Worm (Caenorhabditis elegans) whole organism, late embryonic: ENCODE measurements around the gene orai-1.

Experiments used
- C08G9.2 ChIP-seq: sonication (generic microtip); optimal IDR thresholded peaks from 2 replicates; lab custom pipeline; 2016; ENCODE audit warnings: mild to moderate bottlenecking, missing genetic modification characterization, moderate library complexity, missing compliant biosample characterization
- C38D4.7 ChIP-seq: fragments of 200-800 bp; sonication (Bioruptor generic); optimal IDR thresholded peaks from 2 replicates; lab custom pipeline; 2018; ENCODE audit warnings: mild to moderate bottlenecking, missing genetic modification characterization, moderate library complexity, missing compliant biosample characterization
- F13H6.1 ChIP-seq: sonication (generic microtip); optimal IDR thresholded peaks from 2 replicates; lab custom pipeline; 2016; ENCODE audit warnings: missing genetic modification characterization, missing compliant biosample characterization
- K02D7.2 ChIP-seq: sonication (generic microtip); optimal IDR thresholded peaks from 2 replicates; lab custom pipeline; 2017; ENCODE audit warnings: mild to moderate bottlenecking, missing genetic modification characterization, missing compliant biosample characterization
- K09A11.1 ChIP-seq: sonication (generic microtip); optimal IDR thresholded peaks from 2 replicates; lab custom pipeline; 2017; ENCODE audit warnings: antibody characterized with exemption, mild to moderate bottlenecking, missing genetic modification characterization, missing compliant biosample characterization; ENCODE audit not compliant: insufficient read depth
- T23F11.4 ChIP-seq: fragments of 200-800 bp; sonication (Bioruptor generic); optimal IDR thresholded peaks from 2 replicates; lab custom pipeline; 2018; ENCODE audit warnings: mild to moderate bottlenecking, missing genetic modification characterization, missing compliant biosample characterization
- ama-1 ChIP-seq: fragments of 150-350 bp; optimal IDR thresholded peaks from 2 replicates; lab custom pipeline; 2014
- ceh-14 ChIP-seq: sonication (generic microtip); optimal IDR thresholded peaks from 2 replicates; lab custom pipeline; 2016; ENCODE audit warnings: missing genotype, missing genetic modification characterization, missing compliant biosample characterization
- ceh-18 ChIP-seq: sonication (generic microtip); optimal IDR thresholded peaks from 2 replicates; lab custom pipeline; 2016; ENCODE audit warnings: missing genetic modification characterization, missing compliant biosample characterization
- ceh-2 ChIP-seq: sonication (generic microtip); optimal IDR thresholded peaks from 2 replicates; lab custom pipeline; 2016; ENCODE audit warnings: missing genotype, missing genetic modification characterization, missing compliant biosample characterization
- ceh-22 ChIP-seq: sonication (generic microtip); optimal IDR thresholded peaks from 2 replicates; lab custom pipeline; 2017; ENCODE audit warnings: missing biosample characterization, missing genetic modification characterization
- ceh-24 ChIP-seq: sonication (generic microtip); optimal IDR thresholded peaks from 2 replicates; lab custom pipeline; 2016; ENCODE audit warnings: mild to moderate bottlenecking, missing genetic modification characterization, missing compliant biosample characterization
- ceh-30 ChIP-seq: fragments of 150-350 bp; optimal IDR thresholded peaks from 2 replicates; lab custom pipeline; 2014; ENCODE audit warnings: missing biosample characterization, missing genetic modification characterization
- ceh-31 ChIP-seq: sonication (generic microtip); optimal IDR thresholded peaks from 2 replicates; lab custom pipeline; 2016; ENCODE audit warnings: missing genetic modification characterization, missing compliant biosample characterization
- ceh-34 ChIP-seq: sonication (generic microtip); optimal IDR thresholded peaks from 2 replicates; lab custom pipeline; 2016; ENCODE audit warnings: mild to moderate bottlenecking, missing genetic modification characterization, missing compliant biosample characterization
- ceh-45 ChIP-seq: fragments of 200-800 bp; sonication (Bioruptor generic); IDR thresholded peaks from 2 replicates; pipeline ENCODE4 v1.3.6; 2022; ENCODE audit warnings: missing genetic modification reagents, missing genetic modification characterization, missing compliant biosample characterization
- ceh-48 ChIP-seq: sonication (generic microtip); optimal IDR thresholded peaks from 2 replicates; lab custom pipeline; 2016; ENCODE audit warnings: missing genetic modification characterization, inconsistent platforms, missing compliant biosample characterization
- ceh-6 ChIP-seq: fragments of 200-800 bp; sonication (Bioruptor generic); optimal IDR thresholded peaks from 2 replicates; lab custom pipeline; 2018; ENCODE audit warnings: mild to moderate bottlenecking, missing genetic modification characterization, missing compliant biosample characterization
- che-1 ChIP-seq: sonication (generic microtip); optimal IDR thresholded peaks from 2 replicates; lab custom pipeline; 2016; ENCODE audit warnings: mild to moderate bottlenecking, missing genetic modification characterization, missing compliant biosample characterization
- dmd-4 ChIP-seq: sonication (generic microtip); optimal IDR thresholded peaks from 2 replicates; lab custom pipeline; 2016; ENCODE audit warnings: borderline replicate concordance, missing genetic modification characterization, missing compliant biosample characterization
- dve-1 ChIP-seq: sonication (generic microtip); optimal IDR thresholded peaks from 2 replicates; lab custom pipeline; 2017; ENCODE audit warnings: antibody characterized with exemption, mild to moderate bottlenecking, missing genetic modification characterization, missing compliant biosample characterization
- elt-4 ChIP-seq: sonication (generic microtip); optimal IDR thresholded peaks from 2 replicates; lab custom pipeline; 2016; ENCODE audit warnings: missing genetic modification characterization, missing compliant biosample characterization
- ets-4 ChIP-seq: sonication (generic microtip); optimal IDR thresholded peaks from 2 replicates; lab custom pipeline; 2016; ENCODE audit warnings: missing genetic modification characterization, missing compliant biosample characterization
- eyg-1 ChIP-seq: sonication (generic microtip); optimal IDR thresholded peaks from 2 replicates; lab custom pipeline; 2016; ENCODE audit warnings: missing genotype, missing genetic modification characterization, missing compliant biosample characterization
- fkh-6 ChIP-seq: sonication (generic microtip); optimal IDR thresholded peaks from 2 replicates; lab custom pipeline; 2016; ENCODE audit warnings: missing genetic modification characterization, missing compliant biosample characterization
- gmeb-2 ChIP-seq: sonication (generic microtip); optimal IDR thresholded peaks from 2 replicates; lab custom pipeline; 2016; ENCODE audit warnings: missing genetic modification characterization, inconsistent platforms, missing compliant biosample characterization
- hlh-15 ChIP-seq: sonication (generic microtip); optimal IDR thresholded peaks from 2 replicates; lab custom pipeline; 2016; ENCODE audit warnings: missing genetic modification characterization, missing compliant biosample characterization
- hlh-30 ChIP-seq: sonication (generic microtip); optimal IDR thresholded peaks from 2 replicates; lab custom pipeline; 2017; ENCODE audit warnings: antibody characterized with exemption, missing genetic modification characterization, missing compliant biosample characterization; ENCODE audit not compliant: insufficient read depth
- hlh-6 ChIP-seq: sonication (generic microtip); optimal IDR thresholded peaks from 2 replicates; lab custom pipeline; 2016; ENCODE audit warnings: missing genotype, missing genetic modification characterization, missing compliant biosample characterization
- hlh-8 ChIP-seq: sonication (generic microtip); optimal IDR thresholded peaks from 2 replicates; lab custom pipeline; 2016; ENCODE audit warnings: missing genotype, missing genetic modification characterization, missing compliant biosample characterization
- lin-11 ChIP-seq: fragments of 200-800 bp; sonication (Bioruptor generic); optimal IDR thresholded peaks from 2 replicates; lab custom pipeline; 2018; ENCODE audit warnings: mild to moderate bottlenecking, missing genetic modification characterization, missing compliant biosample characterization
- mec-3 ChIP-seq: sonication (generic microtip); optimal IDR thresholded peaks from 2 replicates; lab custom pipeline; 2016; ENCODE audit warnings: borderline replicate concordance, missing genetic modification characterization, missing compliant biosample characterization
- nfya-1 ChIP-seq: sonication (generic microtip); optimal IDR thresholded peaks from 2 replicates; lab custom pipeline; 2017; ENCODE audit warnings: missing genetic modification characterization, mild to moderate bottlenecking, missing compliant biosample characterization, antibody characterized with exemption, moderate library complexity
- nhr-11 ChIP-seq: fragments of 150-350 bp; optimal IDR thresholded peaks from 2 replicates; lab custom pipeline; 2014; ENCODE audit warnings: missing biosample characterization, missing genetic modification characterization
- nhr-232 ChIP-seq: sonication (generic microtip); optimal IDR thresholded peaks from 2 replicates; lab custom pipeline; 2016; ENCODE audit warnings: missing genetic modification characterization, missing compliant biosample characterization
- npax-4 ChIP-seq: sonication (generic microtip); optimal IDR thresholded peaks from 2 replicates; lab custom pipeline; 2016; ENCODE audit warnings: missing genetic modification characterization, missing compliant biosample characterization
- pax-1 ChIP-seq: fragments of 150-350 bp; optimal IDR thresholded peaks from 2 replicates; lab custom pipeline; 2014; ENCODE audit warnings: missing biosample characterization, missing genetic modification characterization
- pha-2 ChIP-seq: sonication (generic microtip); optimal IDR thresholded peaks from 2 replicates; lab custom pipeline; 2017; ENCODE audit warnings: mild to moderate bottlenecking, missing genetic modification characterization, missing compliant biosample characterization
- pha-4 ChIP-seq: fragments of 150-350 bp; optimal IDR thresholded peaks from 2 replicates; lab custom pipeline; 2018; ENCODE audit warnings: missing biosample characterization, missing genetic modification reagents, missing genetic modification characterization
- pqm-1 ChIP-seq: sonication (generic microtip); optimal IDR thresholded peaks from 2 replicates; lab custom pipeline; 2016; ENCODE audit warnings: missing genetic modification characterization, missing compliant biosample characterization
- ref-2 ChIP-seq: sonication (generic microtip); optimal IDR thresholded peaks from 2 replicates; lab custom pipeline; 2016; ENCODE audit warnings: missing genetic modification characterization, missing compliant biosample characterization
- rnt-1 ChIP-seq: sonication (generic microtip); optimal IDR thresholded peaks from 2 replicates; lab custom pipeline; 2016; ENCODE audit warnings: missing genetic modification characterization, missing compliant biosample characterization
- sox-2 ChIP-seq: fragments of 200-800 bp; sonication (Bioruptor generic); IDR thresholded peaks from 2 replicates; pipeline ENCODE4 v1.3.6; 2022; ENCODE audit warnings: missing genetic modification reagents, missing genetic modification characterization, missing compliant biosample characterization
- sox-4 ChIP-seq: sonication (generic microtip); optimal IDR thresholded peaks from 2 replicates; lab custom pipeline; 2017; ENCODE audit warnings: mild to moderate bottlenecking, missing genetic modification characterization, inconsistent platforms, missing compliant biosample characterization
- syd-9 ChIP-seq: sonication (generic microtip); optimal IDR thresholded peaks from 2 replicates; lab custom pipeline; 2016; ENCODE audit warnings: mild to moderate bottlenecking, missing genetic modification characterization, moderate library complexity, missing compliant biosample characterization
- tbx-2 ChIP-seq: sonication (generic microtip); optimal IDR thresholded peaks from 2 replicates; lab custom pipeline; 2016; ENCODE audit warnings: missing genetic modification characterization, missing compliant biosample characterization
- unc-42 ChIP-seq: sonication (generic microtip); optimal IDR thresholded peaks from 2 replicates; lab custom pipeline; 2016; ENCODE audit warnings: missing genotype, missing genetic modification characterization, missing compliant biosample characterization
- unc-86 ChIP-seq: sonication (generic microtip); optimal IDR thresholded peaks from 2 replicates; lab custom pipeline; 2016; ENCODE audit warnings: missing genetic modification characterization, missing compliant biosample characterization
- ztf-16 ChIP-seq: sonication (generic microtip); optimal IDR thresholded peaks from 2 replicates; lab custom pipeline; 2017; ENCODE audit warnings: missing genetic modification characterization, missing compliant biosample characterization

Gene orai-1

DNA sequence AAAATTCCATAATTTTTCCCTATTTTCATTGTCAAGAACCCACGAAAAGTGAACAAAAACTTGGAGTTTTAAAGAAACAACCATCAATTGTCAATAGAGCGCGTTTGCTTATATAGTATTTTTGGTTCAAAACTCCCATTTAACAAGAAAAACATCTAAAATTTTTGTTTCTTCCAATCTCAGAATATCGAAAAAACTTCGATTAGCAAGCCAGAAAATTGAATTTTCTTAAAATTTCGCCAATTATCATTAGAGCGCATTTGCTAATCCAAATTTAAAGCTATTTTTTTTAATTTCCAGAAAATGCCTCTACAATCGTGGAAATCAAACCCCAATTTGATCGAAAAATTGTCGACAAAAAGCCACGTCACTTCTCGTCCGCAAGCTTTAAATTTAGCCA is at the start of gene orai-1:
Gene orai-1 (plus strand): TSS at position 301 of the 400 bp plus-strand sequence.
- TF ChIP-seq npax-4 (tag; lab: Kevin White, UChicago) (no peak), ceh-14 (tag; lab: Kevin White, UChicago) (no peak), lin-11 (tag; lab: Kevin White, UChicago) (no peak), eyg-1 (no peak), dve-1 (tag; lab: Kevin White, UChicago) (no peak), sox-2 (no peak), K09A11.1 (no peak), ceh-30 (tag; lab: Kevin White, UChicago) (no peak)

DNA sequence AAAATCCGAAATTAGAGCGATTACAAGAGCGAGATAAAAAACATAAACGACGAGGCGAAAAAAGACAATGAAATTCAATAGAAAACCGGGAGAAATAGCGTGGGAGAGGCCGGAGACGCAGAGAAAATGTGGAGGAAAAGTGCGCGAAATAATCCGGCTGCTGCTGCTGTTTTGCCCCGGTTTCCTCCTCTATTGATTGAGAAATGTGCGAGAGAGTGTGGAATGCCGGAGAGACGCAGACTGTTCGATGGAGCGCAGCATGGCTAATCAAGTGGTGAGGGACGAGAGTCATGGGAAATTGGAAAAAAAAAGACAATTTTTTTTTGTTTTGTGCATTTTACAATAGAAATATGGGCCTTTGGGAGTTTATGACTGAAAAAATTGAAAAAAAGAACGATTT is 48.4 kb upstream of the orai-1 start:
- TF ChIP-seq hlh-6 (tag; lab: Kevin White, UChicago) (no peak), ets-4 (peak; percentile 18), F13H6.1 (no peak), hlh-8 (tag; lab: Kevin White, UChicago) (no peak), gmeb-2 (no peak), nfya-1 (tag; lab: Kevin White, UChicago) (peak; percentile 63), C38D4.7 (GFP tag; lab: Kevin White, UChicago) (no peak), ceh-14 (tag; lab: Kevin White, UChicago) (no peak), C08G9.2 (no peak), syd-9 (no peak), ceh-18 (tag; lab: Kevin White, UChicago) (peak; percentile 60), ceh-24 (tag; lab: Kevin White, UChicago) (no peak), fkh-6 (tag; lab: Kevin White, UChicago) (no peak), unc-86 (tag; lab: Kevin White, UChicago) (no peak), K02D7.2 (tag; lab: Kevin White, UChicago) (no peak), hlh-15 (no peak), elt-4 (tag; lab: Kevin White, UChicago) (no peak), pha-4 (tag; lab: Kevin White, UChicago) (no peak), ztf-16 (no peak), ceh-2 (tag; lab: Kevin White, UChicago) (no peak), pqm-1 (no peak), ceh-6 (GFP tag; lab: Kevin White, UChicago) (no peak), sox-4 (tag; lab: Kevin White, UChicago) (no peak), eyg-1 (peak; percentile 22), pax-1 (tag; lab: Kevin White, UChicago) (no peak), ref-2 (tag; lab: Kevin White, UChicago) (peak; percentile 40), dmd-4 (tag; lab: Kevin White, UChicago) (no peak), nhr-11 (tag; lab: Kevin White, UChicago) (no peak), tbx-2 (tag; lab: Kevin White, UChicago) (peak; percentile 60), che-1 (no peak), K09A11.1 (no peak), ceh-31 (peak; percentile 59), lin-11 (tag; lab: Kevin White, UChicago) (no peak), nhr-232 (tag; lab: Kevin White, UChicago) (no peak), ceh-22 (tag; lab: Kevin White, UChicago) (no peak), ceh-48 (tag; lab: Kevin White, UChicago) (peak; percentile 78), ama-1 (lab: Kevin White, UChicago) (no peak), rnt-1 (tag; lab: Kevin White, UChicago) (peak; percentile 32), ceh-45 (GFP tag; lab: Robert Waterston, UW) (no peak), pha-2 (tag; lab: Kevin White, UChicago) (no peak), ceh-34 (peak; percentile 50), T23F11.4 (no peak), mec-3 (tag; lab: Kevin White, UChicago) (no peak), npax-4 (tag; lab: Kevin White, UChicago) (no peak), unc-42 (peak; percentile 96), hlh-30 (peak; percentile 42)
